Fruit fly (Drosophila melanogaster) whole organism, wandering third instar larva: ENCODE measurements around the gene slou.

Experiments
- Abd-B ChIP-seq: fragments of >200 bp; optimal IDR thresholded peaks from 2 replicates; lab custom pipeline; 2017; ENCODE audit warnings: missing biosample characterization, missing genetic modification characterization
- CG32264 ChIP-seq: fragments of 200-800 bp; sonication (Bioruptor generic); optimal IDR thresholded peaks from 2 replicates; lab custom pipeline; 2016; ENCODE audit warnings: missing biosample characterization, missing genetic modification characterization
- CG9705 ChIP-seq: fragments of 200-800 bp; sonication (Bioruptor generic); optimal IDR thresholded peaks from 2 replicates; lab custom pipeline; 2018; ENCODE audit warnings: missing biosample characterization, mild to moderate bottlenecking, missing genetic modification characterization
- CrebA ChIP-seq: fragments of 200-800 bp; sonication (Bioruptor generic); optimal IDR thresholded peaks from 2 replicates; lab custom pipeline; 2016; ENCODE audit warnings: missing biosample characterization, mild to moderate bottlenecking, missing genetic modification characterization, borderline replicate concordance
- Dfd ChIP-seq: fragments of >200 bp; optimal IDR thresholded peaks from 2 replicates; lab custom pipeline; 2017; ENCODE audit warnings: missing biosample characterization, missing genetic modification characterization
- Dif ChIP-seq: fragments of 200-275, 200-300 bp; sonication (Bioruptor generic); optimal IDR thresholded peaks from 2 replicates; lab custom pipeline; 2018; ENCODE audit warnings: missing biosample characterization, missing genetic modification characterization; ENCODE audit not compliant: partially characterized antibody
- GATAd ChIP-seq: sonication (Bioruptor generic); optimal IDR thresholded peaks from 2 replicates; lab custom pipeline; 2016; ENCODE audit warnings: missing biosample characterization, missing genetic modification characterization
- Hnf4 ChIP-seq: fragments of 200-800 bp; sonication (Bioruptor generic); optimal IDR thresholded peaks from 2 replicates; lab custom pipeline; 2016; ENCODE audit warnings: missing biosample characterization, mild to moderate bottlenecking, missing genetic modification characterization
- Hr78 ChIP-seq: fragments of >200 bp; optimal IDR thresholded peaks from 2 replicates; lab custom pipeline; 2017; ENCODE audit warnings: missing biosample characterization, missing genetic modification characterization
- Hr83 ChIP-seq: fragments of 200-300 bp; sonication (Bioruptor generic); optimal IDR thresholded peaks from 2 replicates; lab custom pipeline; 2016; ENCODE audit warnings: missing biosample characterization, mild to moderate bottlenecking, missing genetic modification characterization, moderate library complexity; ENCODE audit not compliant: poor library complexity, severe bottlenecking
- Jra ChIP-seq: sonication (Bioruptor generic); optimal IDR thresholded peaks from 2 replicates; lab custom pipeline; 2016; ENCODE audit warnings: missing biosample characterization, missing genetic modification characterization
- Mio ChIP-seq: sonication (Bioruptor generic); optimal IDR thresholded peaks from 2 replicates; lab custom pipeline; 2016; ENCODE audit warnings: missing biosample characterization, missing genetic modification characterization
- Myc ChIP-seq: fragments of >200 bp; optimal IDR thresholded peaks from 2 replicates; lab custom pipeline; 2017
- N ChIP-seq: fragments of >200 bp; optimal IDR thresholded peaks from 2 replicates; lab custom pipeline; 2018; ENCODE audit warnings: missing biosample characterization, missing external identifiers, missing genetic modification characterization
- OdsH ChIP-seq: fragments of 200-800 bp; sonication (Bioruptor generic); optimal IDR thresholded peaks from 2 replicates; lab custom pipeline; 2016; ENCODE audit warnings: missing biosample characterization, mild to moderate bottlenecking, missing genetic modification characterization
- Rel ChIP-seq, 2 experiments: fragments of 200-800 bp; sonication (Bioruptor generic) in 1 of 2; optimal IDR thresholded peaks; 2 replicates in 1 of 2; 3 replicates in 1 of 2; lab custom pipeline; 2016 to 2019; ENCODE audit warnings: mild to moderate bottlenecking in 2 of 2, missing biosample characterization in 2 of 2, missing genetic modification characterization in 2 of 2, moderate library complexity in 1 of 2
- Sp1 ChIP-seq: fragments of 200-800 bp; sonication (Bioruptor generic); optimal IDR thresholded peaks from 3 replicates; lab custom pipeline; 2019; ENCODE audit warnings: missing biosample characterization, mild to moderate bottlenecking, missing genetic modification characterization, moderate library complexity
- Vsx2 ChIP-seq: fragments of 200-300, 225-300 bp; sonication (Bioruptor generic); optimal IDR thresholded peaks from 2 replicates; lab custom pipeline; 2018; ENCODE audit warnings: missing biosample characterization, missing genetic modification characterization; ENCODE audit not compliant: partially characterized antibody
- br ChIP-seq: fragments of 200-800 bp; sonication (Bioruptor generic); optimal IDR thresholded peaks from 2 replicates; lab custom pipeline; 2016; ENCODE audit warnings: missing biosample characterization, missing genetic modification characterization
- brk ChIP-seq: fragments of 200-800 bp; sonication (Bioruptor generic); optimal IDR thresholded peaks from 2 replicates; lab custom pipeline; 2016; ENCODE audit warnings: missing biosample characterization, mild to moderate bottlenecking, missing genetic modification characterization
- dl ChIP-seq, 2 experiments: fragments of 175-275, 200-275 bp in 1 of 2; fragments of 200-275 bp in 1 of 2; sonication (Bioruptor generic); optimal IDR thresholded peaks; lab custom pipeline; 2018; ENCODE audit warnings: mild to moderate bottlenecking in 2 of 2, missing biosample characterization in 2 of 2, missing genetic modification characterization in 2 of 2, moderate library complexity in 2 of 2; ENCODE audit not compliant: partially characterized antibody in 2 of 2, insufficient read depth in 1 of 2
- ey ChIP-seq: fragments of 200-800 bp; sonication (Bioruptor generic); optimal IDR thresholded peaks from 2 replicates; lab custom pipeline; 2016; ENCODE audit warnings: missing biosample characterization, missing genetic modification characterization
- foxo ChIP-seq, 2 experiments: fragments of 200-800 bp; sonication (Bioruptor generic); optimal IDR thresholded peaks; 2 replicates in 1 of 2; 3 replicates in 1 of 2; lab custom pipeline; 2016 to 2017; ENCODE audit warnings: missing biosample characterization in 2 of 2, missing genetic modification characterization in 2 of 2
- fru ChIP-seq: fragments of 200-800 bp; sonication (Bioruptor generic); optimal IDR thresholded peaks from 3 replicates; lab custom pipeline; 2016; ENCODE audit warnings: missing biosample characterization, mild to moderate bottlenecking, missing genetic modification characterization
- h ChIP-seq: fragments of 200-800 bp; sonication (Bioruptor generic); optimal IDR thresholded peaks from 3 replicates; lab custom pipeline; 2016; ENCODE audit warnings: missing biosample characterization, mild to moderate bottlenecking, missing genetic modification characterization
- jim ChIP-seq: fragments of 175-275, 200-325 bp; sonication (Bioruptor generic); optimal IDR thresholded peaks from 2 replicates; lab custom pipeline; 2016; ENCODE audit warnings: missing biosample characterization, mild to moderate bottlenecking, missing genetic modification characterization
- pan ChIP-seq: fragments of >200 bp; optimal IDR thresholded peaks from 2 replicates; lab custom pipeline; 2017
- psq ChIP-seq: fragments of 200-800 bp; sonication (Bioruptor generic); optimal IDR thresholded peaks from 3 replicates; lab custom pipeline; 2017; ENCODE audit warnings: missing biosample characterization, mild to moderate bottlenecking, missing genetic modification characterization, moderate library complexity
- rgr ChIP-seq: fragments of 200-800 bp; sonication (Bioruptor generic); optimal IDR thresholded peaks from 3 replicates; lab custom pipeline; 2016; ENCODE audit warnings: missing biosample characterization, mild to moderate bottlenecking, missing genetic modification characterization
- sage ChIP-seq: fragments of 200-800 bp; sonication (Bioruptor generic); optimal IDR thresholded peaks from 2 replicates; lab custom pipeline; 2016; ENCODE audit warnings: missing biosample characterization, mild to moderate bottlenecking, missing genetic modification characterization
- sv ChIP-seq: fragments of 200-800 bp; sonication (Bioruptor generic); optimal IDR thresholded peaks from 3 replicates; lab custom pipeline; 2016; ENCODE audit warnings: missing biosample characterization, missing genetic modification characterization
- usp ChIP-seq: fragments of >200 bp; optimal IDR thresholded peaks from 2 replicates; lab custom pipeline; 2017; ENCODE audit warnings: missing biosample characterization, missing genetic modification characterization
- woc ChIP-seq: sonication (Bioruptor generic); optimal IDR thresholded peaks from 2 replicates; lab custom pipeline; 2016; ENCODE audit warnings: missing biosample characterization, mild to moderate bottlenecking, missing genetic modification characterization

The slou gene

dm6 chr3R:21605291-21605898 is 48.4 kb upstream of the slou start:
- TF ChIP-seq Dfd (GFP tag; lab: Kevin White, UChicago), result no peak
- peak; percentile 60 for TF ChIP-seq h (GFP tag; lab: Kevin White, UChicago)
- TF ChIP-seq usp (GFP tag; lab: Kevin White, UChicago), result no peak
- TF ChIP-seq pan (lab: Kevin White, UChicago), result no peak
- TF ChIP-seq sv (GFP tag; lab: Kevin White, UChicago), result no peak
- TF ChIP-seq jim (GFP tag; lab: Kevin White, UChicago), result peak; percentile 63
- no peak for TF ChIP-seq Myc (lab: Kevin White, UChicago)
- TF ChIP-seq fru (GFP tag; lab: Kevin White, UChicago), result peak; percentile 44
- TF ChIP-seq ey (GFP tag; lab: Kevin White, UChicago), result no peak
- TF ChIP-seq rgr (GFP tag; lab: Kevin White, UChicago), result no peak
- TF ChIP-seq GATAd (GFP tag; lab: Kevin White, UChicago), result no peak
- TF ChIP-seq dl (GFP tag; optimal IDR thresholded peaks at IDR 0.05; lab: Kevin White, UChicago; ENCODE audit: insufficient read depth in 1 of 2, partially characterized antibody in 2 of 2), result peak; percentile 83 to 93
- TF ChIP-seq Sp1 (GFP tag; lab: Kevin White, UChicago), result peak; percentile 86
- peak; percentile 9 to 90 for TF ChIP-seq foxo (GFP tag; optimal IDR thresholded peaks at IDR 0.05; lab: Kevin White, UChicago)
- TF ChIP-seq sage (GFP tag; lab: Kevin White, UChicago), result peak; percentile 74
- TF ChIP-seq CG9705 (GFP tag; lab: Kevin White, UChicago), result no peak
- TF ChIP-seq Dif (GFP tag; lab: Kevin White, UChicago), result peak; percentile 94
- peak; percentile 22 for TF ChIP-seq br (GFP tag; lab: Kevin White, UChicago)
- TF ChIP-seq Rel (GFP tag; optimal IDR thresholded peaks at IDR 0.05; lab: Kevin White, UChicago), result peak; percentile 88
- TF ChIP-seq Rel (tag; optimal IDR thresholded peaks at IDR 0.05; lab: Kevin White, UChicago), result peak; percentile 79
- TF ChIP-seq psq, result peak; percentile 100
- peak; percentile 56 for TF ChIP-seq Vsx2 (GFP tag; lab: Kevin White, UChicago)
- TF ChIP-seq CG32264, result peak; percentile 64
- TF ChIP-seq OdsH (GFP tag; lab: Kevin White, UChicago), result no peak
- TF ChIP-seq Hr78, result no peak
- peak; percentile 62 for TF ChIP-seq Mio (GFP tag; lab: Kevin White, UChicago)
- TF ChIP-seq Hnf4 (GFP tag; lab: Kevin White, UChicago), result peak; percentile 2
- peak; percentile 97 for TF ChIP-seq CrebA
- no peak for TF ChIP-seq Abd-B
- peak; percentile 46 for TF ChIP-seq brk (GFP tag; lab: Kevin White, UChicago)
- TF ChIP-seq Hr83, result peak; percentile 54
- TF ChIP-seq Jra (GFP tag; lab: Kevin White, UChicago), result peak; percentile 42
- TF ChIP-seq, all 38 proteins: peak for 19

dm6 chr3R:21604564-21604963 is 47.6 kb upstream of the slou start:
- TF ChIP-seq Dif (GFP tag; lab: Kevin White, UChicago) (peak; percentile 65), Mio (GFP tag; lab: Kevin White, UChicago) (no peak), jim (GFP tag; lab: Kevin White, UChicago) (peak; percentile 52)

dm6 chr3R:21602688-21603031 is 45.7 kb upstream of the slou start:
- no peak for TF ChIP-seq Myc (lab: Kevin White, UChicago)
- no peak for TF ChIP-seq rgr (GFP tag; lab: Kevin White, UChicago)
- no peak for TF ChIP-seq usp (GFP tag; lab: Kevin White, UChicago)
- no peak for TF ChIP-seq N (GFP tag; lab: Kevin White, UChicago)
- TF ChIP-seq Mio (GFP tag; lab: Kevin White, UChicago), result no peak
- TF ChIP-seq OdsH (GFP tag; lab: Kevin White, UChicago), result no peak
- no peak for TF ChIP-seq CG9705 (GFP tag; lab: Kevin White, UChicago)
- TF ChIP-seq fru (GFP tag; lab: Kevin White, UChicago), result no peak
- no peak for TF ChIP-seq woc
- TF ChIP-seq Jra (GFP tag; lab: Kevin White, UChicago), result no peak
- TF ChIP-seq br (GFP tag; lab: Kevin White, UChicago), result no peak
- TF ChIP-seq jim (GFP tag; lab: Kevin White, UChicago), result no peak
- no peak for TF ChIP-seq Dfd (GFP tag; lab: Kevin White, UChicago)
- no peak for TF ChIP-seq sage (GFP tag; lab: Kevin White, UChicago)
- TF ChIP-seq h (GFP tag; lab: Kevin White, UChicago), result no peak
